Worm (Caenorhabditis elegans) whole organism, mixed stage, embryonic: ENCODE results near the gene dgn-1.

Experiments used
- cnd-1 ChIP-seq: fragments of 200-800 bp; sonication (Bioruptor generic); optimal IDR thresholded peaks from 2 replicates; lab custom pipeline; 2018; ENCODE audit warnings: mild to moderate bottlenecking, missing genetic modification characterization, missing compliant biosample characterization
- nhr-12 ChIP-seq: fragments of 150-350 bp; optimal IDR thresholded peaks from 2 replicates; lab custom pipeline; 2014; ENCODE audit warnings: missing biosample characterization, missing genetic modification characterization
- unc-62 ChIP-seq: fragments of 150-350 bp; optimal IDR thresholded peaks from 2 replicates; lab custom pipeline; 2014; ENCODE audit warnings: missing biosample characterization, missing genetic modification reagents, missing genetic modification characterization

DNA sequence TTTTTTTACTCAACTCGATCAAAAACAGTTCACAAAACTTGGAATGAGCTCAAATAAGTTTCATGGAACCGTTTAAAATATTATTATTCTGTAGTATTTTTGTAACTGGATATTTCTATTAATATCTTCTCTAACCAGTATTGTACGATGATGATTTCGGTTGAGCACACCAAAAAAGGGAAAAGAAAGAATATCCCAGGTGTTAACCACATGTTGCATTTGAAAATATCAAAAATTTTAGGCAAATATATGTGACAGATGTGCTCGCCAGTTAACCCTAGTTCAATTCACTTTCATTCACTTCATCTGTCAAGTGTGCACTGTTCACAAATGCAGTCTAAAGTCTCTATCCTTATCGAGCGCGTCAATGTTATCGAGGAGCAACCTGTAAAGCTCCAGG is 37.8 kb downstream of the dgn-1 start, which contains the start of gene F47B10.4:
- TF ChIP-seq unc-62 (no peak), nhr-12 (tag; lab: Kevin White, UChicago) (no peak), cnd-1 (no peak)
